Worm (Caenorhabditis elegans) whole organism, L1 larva: Measurements from ENCODE around the gene gfat-1.
"Not testable (repeated sequence)": the region's sequence is repeated elsewhere in the genome, so short reads cannot be mapped to it uniquely, and the experiment has no call there.

Source experiments
- C04F5.9 ChIP-seq: sonication (generic microtip); optimal IDR thresholded peaks from 2 replicates; lab custom pipeline; 2016; ENCODE audit warnings: missing genetic modification characterization, missing compliant biosample characterization
- C16A3.4 ChIP-seq: fragments of 150-350 bp; optimal IDR thresholded peaks from 2 replicates; lab custom pipeline; 2014; ENCODE audit warnings: missing biosample characterization, missing genetic modification characterization
- C34B4.2 ChIP-seq: sonication (generic microtip); optimal IDR thresholded peaks from 2 replicates; lab custom pipeline; 2017; ENCODE audit warnings: mild to moderate bottlenecking, missing genetic modification characterization, missing compliant biosample characterization
- F16B12.6 ChIP-seq: fragments of 150-350 bp; optimal IDR thresholded peaks from 2 replicates; lab custom pipeline; 2014; ENCODE audit warnings: missing biosample characterization, missing genetic modification characterization
- aha-1 ChIP-seq: fragments of 150-350 bp; optimal IDR thresholded peaks from 2 replicates; lab custom pipeline; 2014; ENCODE audit warnings: missing biosample characterization, missing genetic modification characterization
- aly-2 ChIP-seq: fragments of 150-350 bp; optimal IDR thresholded peaks from 2 replicates; lab custom pipeline; 2014; ENCODE audit warnings: missing biosample characterization, missing genetic modification characterization
- blmp-1 ChIP-seq: fragments of 150-350 bp; optimal IDR thresholded peaks from 2 replicates; lab custom pipeline; 2014; ENCODE audit warnings: missing biosample characterization, missing genetic modification characterization
- ceh-63 ChIP-seq: fragments of 200-800 bp; sonication (Bioruptor generic); optimal IDR thresholded peaks from 2 replicates; lab custom pipeline; 2018; ENCODE audit warnings: mild to moderate bottlenecking, missing genetic modification characterization, missing compliant biosample characterization
- ceh-82 ChIP-seq, 3 experiments: fragments of 150-350 bp in 1 of 3; sonication (generic microtip) in 2 of 3; optimal IDR thresholded peaks; 2 replicates each; lab custom pipeline; 2014 to 2017; ENCODE audit warnings: missing biosample characterization in 3 of 3, missing genetic modification characterization in 3 of 3
- ceh-88 ChIP-seq: fragments of 200-800 bp; sonication (Bioruptor generic); IDR thresholded peaks from 2 replicates; pipeline ENCODE4 v1.3.6; 2022; ENCODE audit warnings: missing genetic modification characterization, missing compliant biosample characterization
- ceh-90 ChIP-seq: sonication (generic microtip); optimal IDR thresholded peaks from 2 replicates; lab custom pipeline; 2016; ENCODE audit warnings: missing genetic modification characterization, missing compliant biosample characterization
- dsc-1 ChIP-seq: sonication (generic microtip); optimal IDR thresholded peaks from 2 replicates; lab custom pipeline; 2016; ENCODE audit warnings: mild to moderate bottlenecking, missing genetic modification characterization, missing compliant biosample characterization
- efl-1 ChIP-seq, 4 experiments: fragments of 150-350 bp; optimal IDR thresholded peaks in 3 of 4; peaks in 1 of 4; 1 replicate in 1 of 4; 2 replicates in 3 of 4; lab custom pipeline; 2014; ENCODE audit warnings: missing biosample characterization in 2 of 4, missing genetic modification characterization in 2 of 4, missing genetic modification reagents in 2 of 4
- egl-13 ChIP-seq: sonication (generic microtip); optimal IDR thresholded peaks from 2 replicates; lab custom pipeline; 2016; ENCODE audit warnings: missing genotype, missing genetic modification reagents, missing genetic modification characterization, missing compliant biosample characterization
- egl-27 ChIP-seq, 2 experiments: fragments of 150-350 bp in 1 of 2; sonication (generic microtip); optimal IDR thresholded peaks; 3 replicates each; lab custom pipeline; 2017 to 2018; ENCODE audit warnings: missing biosample characterization in 2 of 2, missing genetic modification characterization in 2 of 2, missing genetic modification reagents in 2 of 2
- elt-2 ChIP-seq: sonication (generic microtip); optimal IDR thresholded peaks from 2 replicates; lab custom pipeline; 2016; ENCODE audit warnings: missing genetic modification characterization, mild to moderate bottlenecking, inconsistent platforms, missing compliant biosample characterization, missing genetic modification reagents
- ets-5 ChIP-seq: fragments of 200-800 bp; sonication (Bioruptor generic); IDR thresholded peaks from 2 replicates; pipeline ENCODE4 v1.3.6; 2022; ENCODE audit warnings: missing genetic modification characterization, missing compliant biosample characterization
- fkh-10 ChIP-seq: sonication (generic microtip); optimal IDR thresholded peaks from 2 replicates; lab custom pipeline; 2017; ENCODE audit warnings: missing biosample characterization, missing genetic modification reagents, missing genetic modification characterization
- fkh-8 ChIP-seq: sonication (generic microtip); optimal IDR thresholded peaks from 2 replicates; lab custom pipeline; 2016; ENCODE audit warnings: mild to moderate bottlenecking, missing genetic modification characterization, missing compliant biosample characterization
- fos-1 ChIP-seq: fragments of 150-350 bp; optimal IDR thresholded peaks from 2 replicates; lab custom pipeline; 2014; ENCODE audit warnings: missing biosample characterization, missing genetic modification characterization
- grh-1 ChIP-seq: fragments of 200-800 bp; sonication (Bioruptor generic); IDR thresholded peaks from 2 replicates; pipeline ENCODE4 v1.3.6; 2022; ENCODE audit warnings: missing genetic modification reagents, missing genetic modification characterization, missing compliant biosample characterization
- hlh-17 ChIP-seq: fragments of 200-800 bp; sonication (Bioruptor generic); optimal IDR thresholded peaks from 2 replicates; lab custom pipeline; 2018; ENCODE audit warnings: missing genetic modification characterization, mild to moderate bottlenecking, missing compliant biosample characterization, moderate library complexity, borderline replicate concordance
- isw-1 ChIP-seq: fragments of 200-800 bp; sonication (Bioruptor generic); IDR thresholded peaks from 2 replicates; pipeline ENCODE4 v1.3.6; 2022; ENCODE audit warnings: missing genetic modification characterization, missing compliant biosample characterization
- lin-13 ChIP-seq: fragments of 150-350 bp; optimal IDR thresholded peaks from 2 replicates; lab custom pipeline; 2014; ENCODE audit warnings: missing biosample characterization, missing genetic modification reagents, missing genetic modification characterization
- lin-35 ChIP-seq, 2 experiments: fragments of 150-350 bp; optimal IDR thresholded peaks; 2 replicates each; lab custom pipeline; 2014; ENCODE audit warnings: missing biosample characterization in 2 of 2, missing genetic modification characterization in 2 of 2, missing genetic modification reagents in 2 of 2
- lsy-2 ChIP-seq, 2 experiments: fragments of 150-350 bp; optimal IDR thresholded peaks; 2 replicates each; lab custom pipeline; 2014; ENCODE audit warnings: missing biosample characterization in 2 of 2, missing genetic modification characterization in 2 of 2
- mab-9 ChIP-seq: fragments of 200-800 bp; sonication (Bioruptor generic); IDR thresholded peaks from 2 replicates; pipeline ENCODE4 v1.3.6; 2022; ENCODE audit warnings: missing genetic modification reagents, missing genetic modification characterization, missing compliant biosample characterization
- mef-2 ChIP-seq: fragments of 150-350 bp; optimal IDR thresholded peaks from 2 replicates; lab custom pipeline; 2014; ENCODE audit warnings: missing biosample characterization, missing genetic modification characterization
- nhr-11 ChIP-seq: fragments of 150-350 bp; optimal IDR thresholded peaks from 2 replicates; lab custom pipeline; 2014; ENCODE audit warnings: missing biosample characterization, missing genetic modification characterization
- nhr-28 ChIP-seq: fragments of 150-350 bp; optimal IDR thresholded peaks from 2 replicates; lab custom pipeline; 2014; ENCODE audit warnings: missing biosample characterization, missing genetic modification characterization
- nhr-47 ChIP-seq: sonication (generic microtip); optimal IDR thresholded peaks from 2 replicates; lab custom pipeline; 2016; ENCODE audit warnings: mild to moderate bottlenecking, missing genetic modification characterization, moderate library complexity, missing compliant biosample characterization
- nhr-71 ChIP-seq: sonication (generic microtip); optimal IDR thresholded peaks from 2 replicates; lab custom pipeline; 2016; ENCODE audit warnings: mild to moderate bottlenecking, missing genetic modification characterization, moderate library complexity, missing compliant biosample characterization
- nhr-76 ChIP-seq: sonication (generic microtip); optimal IDR thresholded peaks from 2 replicates; lab custom pipeline; 2017; ENCODE audit warnings: missing biosample characterization, missing genetic modification characterization
- nhr-84 ChIP-seq: sonication (generic microtip); optimal IDR thresholded peaks from 2 replicates; lab custom pipeline; 2017; ENCODE audit warnings: missing biosample characterization, missing genetic modification characterization
- nhr-85 ChIP-seq: sonication (generic microtip); peaks from one replicate; lab custom pipeline; 2016; ENCODE audit warnings: missing genetic modification characterization, inconsistent platforms, missing compliant biosample characterization
- pag-3 ChIP-seq: sonication (generic microtip); optimal IDR thresholded peaks from 2 replicates; lab custom pipeline; 2017; ENCODE audit warnings: missing genetic modification characterization, mild to moderate bottlenecking, missing compliant biosample characterization, antibody characterized with exemption, borderline replicate concordance; ENCODE audit not compliant: insufficient read depth
- pax-3 ChIP-seq: fragments of 200-800 bp; sonication (Bioruptor generic); optimal IDR thresholded peaks from 2 replicates; lab custom pipeline; 2018; ENCODE audit warnings: mild to moderate bottlenecking, missing genetic modification characterization, moderate library complexity, missing compliant biosample characterization
- pqm-1 ChIP-seq: sonication (generic microtip); optimal IDR thresholded peaks from 3 replicates; lab custom pipeline; 2017; ENCODE audit warnings: missing biosample characterization, missing genetic modification characterization
- rnt-1 ChIP-seq: sonication (generic microtip); optimal IDR thresholded peaks from 2 replicates; lab custom pipeline; 2016; ENCODE audit warnings: mild to moderate bottlenecking, missing genetic modification characterization, moderate library complexity, missing compliant biosample characterization
- skn-1 ChIP-seq: fragments of 150-350 bp; optimal IDR thresholded peaks from 2 replicates; lab custom pipeline; 2014; ENCODE audit warnings: missing biosample characterization, missing genetic modification characterization
- snpc-4 ChIP-seq: fragments of 150-350 bp; optimal IDR thresholded peaks from 2 replicates; lab custom pipeline; 2014; ENCODE audit warnings: missing biosample characterization, missing genetic modification characterization
- snu-23 ChIP-seq: sonication (generic microtip); optimal IDR thresholded peaks from 2 replicates; lab custom pipeline; 2016; ENCODE audit warnings: missing genetic modification characterization, missing compliant biosample characterization
- sox-4 ChIP-seq: sonication (generic microtip); optimal IDR thresholded peaks from 2 replicates; lab custom pipeline; 2016; ENCODE audit warnings: missing genetic modification characterization, missing compliant biosample characterization
- sptf-1 ChIP-seq: fragments of 150-350 bp; optimal IDR thresholded peaks from 2 replicates; lab custom pipeline; 2014; ENCODE audit warnings: missing biosample characterization, missing genetic modification characterization
- sup-37 ChIP-seq: fragments of 200-800 bp; sonication (Bioruptor generic); optimal IDR thresholded peaks from 2 replicates; lab custom pipeline; 2018; ENCODE audit warnings: mild to moderate bottlenecking, missing genetic modification characterization, missing compliant biosample characterization
- swsn-7 ChIP-seq: sonication (generic microtip); optimal IDR thresholded peaks from 2 replicates; lab custom pipeline; 2016; ENCODE audit warnings: missing genetic modification characterization, missing compliant biosample characterization
- unc-130 ChIP-seq: fragments of 150-350 bp; optimal IDR thresholded peaks from 2 replicates; lab custom pipeline; 2017; ENCODE audit warnings: missing biosample characterization, missing genetic modification characterization, inconsistent platforms
- unc-62 ChIP-seq: fragments of 150-350 bp; optimal IDR thresholded peaks from 2 replicates; lab custom pipeline; 2014; ENCODE audit warnings: missing biosample characterization, missing genetic modification reagents, missing genetic modification characterization
- unc-86 ChIP-seq: sonication (generic microtip); optimal IDR thresholded peaks from 2 replicates; lab custom pipeline; 2016; ENCODE audit warnings: missing genetic modification characterization, missing compliant biosample characterization
- zag-1 ChIP-seq: fragments of 150-350 bp; optimal IDR thresholded peaks from 2 replicates; lab custom pipeline; 2014; ENCODE audit warnings: missing biosample characterization, missing genetic modification characterization
- ztf-11 ChIP-seq, 2 experiments: sonication (generic microtip); optimal IDR thresholded peaks; 2 replicates each; lab custom pipeline; 2016 to 2017; ENCODE audit warnings: missing genetic modification characterization in 2 of 2, missing biosample characterization in 1 of 2, missing compliant biosample characterization in 1 of 2

gfat-1 gene

DNA sequence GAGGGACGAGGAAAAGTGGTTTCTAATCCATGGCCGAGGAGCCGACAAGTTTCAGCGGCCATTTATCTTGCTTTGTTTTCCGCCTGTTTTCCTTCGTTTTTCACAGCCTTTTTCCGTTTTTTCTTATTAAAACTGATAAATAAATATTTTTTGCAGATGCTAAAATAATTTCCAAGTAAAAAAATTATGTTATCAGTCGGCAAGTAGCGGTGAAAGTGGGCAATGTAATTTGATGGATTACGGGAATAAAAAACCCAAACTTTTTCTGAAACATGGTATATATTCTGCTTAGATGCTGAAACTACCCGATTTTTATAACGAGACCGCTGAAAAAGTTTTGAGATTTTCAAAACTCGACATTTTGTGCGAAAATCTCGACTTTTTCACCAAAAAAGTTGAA, 43.2 kb downstream of the gfat-1 start, which contains the start of gene dhgd-1:
Gene dhgd-1, minus strand, starts transcription at position 101 of the 400 bp plus-strand sequence.
- not testable (repeated sequence) for TF ChIP-seq ztf-11 (tag; optimal IDR thresholded peaks at IDR 0.05; lab: Kevin White, UChicago); fkh-8 (tag; lab: Kevin White, UChicago); swsn-7 (tag; lab: Kevin White, UChicago)
- TF ChIP-seq, all 84 proteins: peak for 0; not testable (repeated sequence) for 84

DNA sequence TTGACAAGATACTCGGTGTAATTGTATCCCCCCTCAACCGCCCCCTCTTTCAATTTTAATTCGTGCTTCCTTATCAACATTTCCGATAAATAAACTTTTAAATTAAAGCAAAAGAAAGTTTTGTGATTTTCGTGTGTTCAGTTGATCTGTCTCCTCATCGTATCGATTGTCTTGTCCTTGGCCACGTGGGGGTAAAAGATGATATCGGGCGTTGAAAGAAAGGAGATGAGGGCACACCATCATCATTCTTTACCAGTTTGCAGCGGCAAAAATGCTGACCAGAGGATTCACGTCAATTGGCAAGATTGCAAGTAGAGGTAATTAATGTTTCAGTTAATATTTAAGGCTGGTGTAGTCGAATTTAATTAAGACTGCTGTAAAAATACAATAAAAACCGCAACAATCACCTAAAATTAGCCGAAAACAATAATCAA, 47.9 kb downstream of the gfat-1 start, which contains the start of gene F54D5.7:
Gene F54D5.7, plus strand, starts transcription at position 264 of the 434 bp plus-strand sequence.
- TF ChIP-seq ets-5 (GFP tag; lab: Robert Waterston, UW): no peak
- no peak for TF ChIP-seq pax-3 (tag; lab: Kevin White, UChicago)
- peak; percentile 23 for TF ChIP-seq C16A3.4 (tag; lab: Kevin White, UChicago)
- TF ChIP-seq hlh-17 (GFP tag; lab: Kevin White, UChicago): no peak
- no peak for TF ChIP-seq fkh-10
- no peak for TF ChIP-seq F16B12.6 (tag; lab: Kevin White, UChicago)
- no peak for TF ChIP-seq zag-1 (tag; lab: Kevin White, UChicago)
- peak; percentile 22 for TF ChIP-seq lin-13 (GFP tag; lab: Kevin White, UChicago)
- no peak for TF ChIP-seq ceh-88 (GFP tag; lab: Robert Waterston, UW)
- peak; percentile 11 for TF ChIP-seq unc-130 (tag; lab: Kevin White, UChicago)
- no peak for TF ChIP-seq sox-4 (tag; lab: Kevin White, UChicago)
- TF ChIP-seq nhr-84 (tag; lab: Kevin White, UChicago): no peak
- peak; percentile 77 for TF ChIP-seq snu-23
- TF ChIP-seq pqm-1 (tag; lab: Kevin White, UChicago): no peak
- peak; percentile 36; the same call in 1 of the 2 replicates for TF ChIP-seq grh-1 (GFP tag; lab: Robert Waterston, UW)
- TF ChIP-seq skn-1 (tag; lab: Kevin White, UChicago): peak; percentile 90
- TF ChIP-seq aha-1: no peak
- TF ChIP-seq C04F5.9 (tag; lab: Kevin White, UChicago): no peak
- TF ChIP-seq nhr-85 (tag; lab: Kevin White, UChicago): peak; percentile 91
- no peak for TF ChIP-seq fos-1 (tag; lab: Kevin White, UChicago)
- peak; percentile 82 for TF ChIP-seq nhr-71 (tag; lab: Kevin White, UChicago)
- no peak for TF ChIP-seq C34B4.2 (tag; lab: Kevin White, UChicago)
- TF ChIP-seq blmp-1 (tag; lab: Kevin White, UChicago): peak; percentile 82
- no peak for TF ChIP-seq unc-62
- no peak for TF ChIP-seq isw-1 (GFP tag; lab: Robert Waterston, UW)
- no peak for TF ChIP-seq ceh-63 (GFP tag; lab: Kevin White, UChicago)
- peak; percentile 19 for TF ChIP-seq snpc-4 (tag; lab: Kevin White, UChicago)
- peak; percentile 34 for TF ChIP-seq rnt-1
- TF ChIP-seq lsy-2 (tag; optimal IDR thresholded peaks at IDR 0.05; lab: Kevin White, UChicago): peak; percentile 17 to 69
- TF ChIP-seq unc-86: no peak
- no peak for TF ChIP-seq egl-13 (tag; lab: Kevin White, UChicago)
- no peak for TF ChIP-seq ceh-82 (tag; optimal IDR thresholded peaks at IDR 0.05; lab: Kevin White, UChicago)
- TF ChIP-seq elt-2 (tag; lab: Kevin White, UChicago): peak; percentile 52
- TF ChIP-seq lin-35 (GFP tag; optimal IDR thresholded peaks at IDR 0.05; lab: Kevin White, UChicago): peak in 1 of 2 experiments; percentile 59
- TF ChIP-seq ceh-90: no peak
- peak; percentile 37 for TF ChIP-seq dsc-1
- peak; percentile 57 for TF ChIP-seq nhr-47 (tag; lab: Kevin White, UChicago)
- no peak for TF ChIP-seq mef-2 (tag; lab: Kevin White, UChicago)
- no peak for TF ChIP-seq nhr-28
- no peak for TF ChIP-seq mab-9 (GFP tag; lab: Robert Waterston, UW)
- TF ChIP-seq nhr-76: no peak
- peak; percentile 89 for TF ChIP-seq aly-2 (tag; lab: Kevin White, UChicago)
- no peak for TF ChIP-seq sup-37 (GFP tag; lab: Kevin White, UChicago)
- no peak for TF ChIP-seq egl-27 (tag; optimal IDR thresholded peaks at IDR 0.05; lab: Kevin White, UChicago)
- peak; percentile 8 to 14 for TF ChIP-seq efl-1 (optimal IDR thresholded peaks at IDR 0.05; lab: Kevin White, UChicago)
- peak in 1 of 2 experiments; percentile 89 for TF ChIP-seq efl-1 (GFP tag; optimal IDR thresholded peaks at IDR 0.05 in 1 of 2; lab: Kevin White, UChicago)
- TF ChIP-seq sptf-1 (tag; lab: Kevin White, UChicago): no peak
- TF ChIP-seq nhr-11 (tag; lab: Kevin White, UChicago): no peak
- TF ChIP-seq fkh-8 (tag; lab: Kevin White, UChicago): no peak
- TF ChIP-seq pag-3 (tag; lab: Kevin White, UChicago): peak; percentile 32
